Worm (Caenorhabditis elegans) whole organism, L4 larva: Measurements from ENCODE around the gene tpan-1.

Experiments used
- T26A8.4 ChIP-seq: fragments of 200-800 bp; sonication (Bioruptor generic); IDR thresholded peaks from 2 replicates; pipeline ENCODE4 v1.3.6; 2022; ENCODE audit warnings: missing genetic modification characterization, missing compliant biosample characterization
- aha-1 ChIP-seq: fragments of 150-350 bp; peaks from one replicate; lab custom pipeline; 2014; ENCODE audit warnings: missing biosample characterization, missing genetic modification characterization
- ceh-62 ChIP-seq: sonication (generic microtip); optimal IDR thresholded peaks from 2 replicates; lab custom pipeline; 2017; ENCODE audit warnings: missing biosample characterization, missing genetic modification characterization
- ces-1 ChIP-seq: fragments of 150-350 bp; sonication (generic microtip); optimal IDR thresholded peaks from 4 replicates; lab custom pipeline; 2014; ENCODE audit warnings: missing biosample characterization, missing genetic modification reagents, missing genetic modification characterization
- daf-16 ChIP-seq, 3 experiments: sonication (generic microtip); optimal IDR thresholded peaks; 2 replicates each; lab custom pipeline; 2016 to 2017; ENCODE audit warnings: missing genetic modification characterization in 3 of 3, missing genetic modification reagents in 3 of 3, mild to moderate bottlenecking in 2 of 3, missing compliant biosample characterization in 2 of 3, missing biosample characterization in 1 of 3, moderate library complexity in 1 of 3
- dmd-8 ChIP-seq: fragments of 200-800 bp; sonication (Bioruptor generic); IDR thresholded peaks from 2 replicates; pipeline ENCODE4 v1.3.6; 2022; ENCODE audit warnings: missing genetic modification characterization, missing compliant biosample characterization
- gei-8 ChIP-seq: fragments of 200-800 bp; sonication (Bioruptor generic); optimal IDR thresholded peaks from 2 replicates; lab custom pipeline; 2018; ENCODE audit warnings: mild to moderate bottlenecking, missing genetic modification characterization, missing compliant biosample characterization
- hif-1 ChIP-seq, 2 experiments: sonication (generic microtip); optimal IDR thresholded peaks; 2 replicates each; lab custom pipeline; 2016 to 2017; ENCODE audit warnings: missing compliant biosample characterization in 2 of 2, missing genetic modification characterization in 2 of 2, missing genetic modification reagents in 2 of 2, missing genotype in 2 of 2, mild to moderate bottlenecking in 1 of 2
- hlh-30 ChIP-seq: sonication (generic microtip); optimal IDR thresholded peaks from 2 replicates; lab custom pipeline; 2017; ENCODE audit warnings: antibody characterized with exemption, mild to moderate bottlenecking, missing genetic modification characterization, missing compliant biosample characterization; ENCODE audit not compliant: insufficient read depth
- lim-7 ChIP-seq: fragments of 200-800 bp; sonication (Bioruptor generic); IDR thresholded peaks from 2 replicates; pipeline ENCODE4 v1.3.6; 2022; ENCODE audit warnings: missing genetic modification characterization, missing compliant biosample characterization
- lin-29 ChIP-seq: fragments of 200-800 bp; sonication (Bioruptor generic); IDR thresholded peaks from 2 replicates; pipeline ENCODE4 v1.3.6; 2022; ENCODE audit warnings: missing genetic modification reagents, missing genetic modification characterization, missing compliant biosample characterization
- lin-38 ChIP-seq: fragments of 200-800 bp; sonication (Bioruptor generic); IDR thresholded peaks from 2 replicates; pipeline ENCODE4 v1.3.6; 2022; ENCODE audit warnings: missing genetic modification reagents, missing genetic modification characterization, missing compliant biosample characterization
- lsy-2 ChIP-seq, 2 experiments: fragments of 150-350 bp in 1 of 2; sonication (generic microtip) in 1 of 2; optimal IDR thresholded peaks; 2 replicates each; lab custom pipeline; 2014 to 2017; ENCODE audit warnings: missing biosample characterization in 2 of 2, missing genetic modification characterization in 2 of 2
- mep-1 ChIP-seq: fragments of 150-350 bp; sonication (generic microtip); optimal IDR thresholded peaks from 3 replicates; lab custom pipeline; 2014; ENCODE audit warnings: missing biosample characterization, missing genetic modification characterization
- mes-2 ChIP-seq: sonication (generic microtip); optimal IDR thresholded peaks from 2 replicates; lab custom pipeline; 2016; ENCODE audit warnings: missing genotype, mild to moderate bottlenecking, missing genetic modification characterization, missing compliant biosample characterization; ENCODE audit not compliant: poor library complexity, severe bottlenecking
- nhr-6 ChIP-seq: fragments of 150-350 bp; optimal IDR thresholded peaks from 2 replicates; lab custom pipeline; 2014; ENCODE audit warnings: missing biosample characterization, missing genetic modification characterization
- php-3 ChIP-seq: fragments of 200-800 bp; sonication (Bioruptor generic); IDR thresholded peaks from 2 replicates; pipeline ENCODE4 v1.3.6; 2022; ENCODE audit warnings: missing genetic modification reagents, missing genetic modification characterization, missing compliant biosample characterization
- set-16 ChIP-seq: fragments of 200-800 bp; sonication (Bioruptor generic); IDR thresholded peaks from 2 replicates; pipeline ENCODE4 v1.3.6; 2022; ENCODE audit warnings: missing genetic modification reagents, missing genetic modification characterization, missing compliant biosample characterization
- spr-3 ChIP-seq: fragments of 200-800 bp; sonication (Bioruptor generic); optimal IDR thresholded peaks from 2 replicates; lab custom pipeline; 2018; ENCODE audit warnings: mild to moderate bottlenecking, missing genetic modification characterization, missing compliant biosample characterization
- ztf-7 ChIP-seq: fragments of 150-350 bp; optimal IDR thresholded peaks from 2 replicates; lab custom pipeline; 2014; ENCODE audit warnings: missing biosample characterization, missing genetic modification characterization

Gene tpan-1

ce11 chrV:20837765-20838164, 48.5 kb downstream of the tpan-1 start, which contains the start of gene mrps-12:
mrps-12 (plus strand) TSS chrV:20838080.
- TF ChIP-seq lin-38 (GFP tag; lab: Robert Waterston, UW): peak; percentile 63
- peak in 1 of 2 experiments; percentile 23 for TF ChIP-seq lsy-2 (tag; optimal IDR thresholded peaks at IDR 0.05; lab: Kevin White, UChicago)
- TF ChIP-seq mep-1 (tag; lab: Kevin White, UChicago): peak; percentile 11
- TF ChIP-seq ztf-7 (tag; lab: Kevin White, UChicago): no peak
- no peak for TF ChIP-seq daf-16 (GFP tag; optimal IDR thresholded peaks at IDR 0.05; lab: Kevin White, UChicago)
- TF ChIP-seq daf-16 (tag; optimal IDR thresholded peaks at IDR 0.05; lab: Kevin White, UChicago): peak; percentile 0
- TF ChIP-seq hlh-30 (tag; lab: Kevin White, UChicago): peak; percentile 23
- TF ChIP-seq aha-1 (tag; lab: Kevin White, UChicago): peak; percentile 43
- TF ChIP-seq ces-1: no peak
- TF ChIP-seq hif-1 (tag; optimal IDR thresholded peaks at IDR 0.05; lab: Kevin White, UChicago): no peak
- TF ChIP-seq mes-2 (tag; lab: Kevin White, UChicago): peak; percentile 55
- no peak for TF ChIP-seq php-3 (GFP tag; lab: Robert Waterston, UW)
- peak; percentile 3 for TF ChIP-seq nhr-6 (tag; lab: Kevin White, UChicago)
- TF ChIP-seq set-16 (GFP tag; lab: Robert Waterston, UW): no peak
- no peak for TF ChIP-seq lim-7 (GFP tag; lab: Robert Waterston, UW)

DNA sequence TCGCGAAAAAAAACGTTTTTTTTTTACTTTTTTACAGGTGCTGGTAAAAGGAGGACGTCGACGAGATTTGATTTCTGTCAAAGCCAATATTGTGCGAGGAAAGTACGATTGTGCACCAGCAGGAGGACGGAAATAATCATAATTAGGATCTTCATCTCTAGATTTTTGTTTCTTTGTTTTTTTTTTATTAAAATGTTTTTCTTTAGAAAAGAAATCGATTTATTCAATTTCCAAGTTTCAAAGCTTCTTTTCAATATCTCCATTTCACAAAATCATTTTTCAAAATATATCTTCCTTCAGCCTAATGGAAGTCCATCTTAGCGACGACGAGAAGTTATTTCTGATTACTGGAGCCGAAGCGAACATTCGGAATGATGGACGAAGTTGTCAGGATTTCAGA, 49.3 kb downstream of the tpan-1 start, which contains the start of gene exos-7:
exos-7 (plus strand) TSS at position 301 of the 400 bp plus-strand sequence.
- TF ChIP-seq ceh-62 (no peak), T26A8.4 (GFP tag; lab: Robert Waterston, UW) (no peak), gei-8 (GFP tag; lab: Kevin White, UChicago) (no peak), dmd-8 (no peak), spr-3 (GFP tag; lab: Kevin White, UChicago) (no peak), mep-1 (tag; lab: Kevin White, UChicago) (no peak), lin-29 (GFP tag; lab: Robert Waterston, UW) (no peak)
- TF ChIP-seq, all 104 proteins: peak for 0
